Worm (Caenorhabditis elegans) whole organism, L2 larva: Measurements from ENCODE around the gene C42D4.3.

Experiments
- ceh-82 ChIP-seq: fragments of 150-350 bp; optimal IDR thresholded peaks from 2 replicates; lab custom pipeline; 2014; ENCODE audit warnings: missing biosample characterization, missing genetic modification characterization
- fos-1 ChIP-seq: fragments of 150-350 bp; optimal IDR thresholded peaks from 2 replicates; lab custom pipeline; 2014; ENCODE audit warnings: missing biosample characterization, missing genetic modification characterization
- lin-13 ChIP-seq: fragments of 150-350 bp; optimal IDR thresholded peaks from 2 replicates; lab custom pipeline; 2014; ENCODE audit warnings: missing biosample characterization, missing genetic modification reagents, missing genetic modification characterization
- lsy-2 ChIP-seq, 2 experiments: fragments of 150-350 bp in 1 of 2; sonication (generic microtip) in 1 of 2; optimal IDR thresholded peaks; 2 replicates each; lab custom pipeline; 2014 to 2017; ENCODE audit warnings: missing biosample characterization in 2 of 2, missing genetic modification characterization in 2 of 2
- zag-1 ChIP-seq: fragments of 150-350 bp; optimal IDR thresholded peaks from 2 replicates; lab custom pipeline; 2014; ENCODE audit warnings: missing biosample characterization, missing genetic modification characterization

DNA sequence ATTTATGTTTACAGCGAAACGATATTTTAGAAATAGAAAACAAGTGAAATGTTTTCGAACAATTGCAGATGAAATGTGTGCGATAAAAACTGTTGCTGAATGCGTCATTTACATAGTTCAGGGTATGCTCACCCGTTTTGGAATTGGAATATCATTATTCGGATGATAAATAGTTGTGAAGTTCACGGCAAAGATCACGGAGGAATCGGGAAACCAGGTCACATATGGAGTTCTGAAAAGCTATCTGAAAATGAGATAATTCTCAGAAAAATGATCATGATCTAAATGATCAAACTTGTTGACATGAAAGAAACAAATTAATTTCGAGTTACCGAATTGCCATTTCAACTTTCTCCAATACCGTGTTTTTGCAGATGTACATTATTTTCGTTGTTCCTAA lies 16.7 kb downstream of the C42D4.3 start, which contains the start of gene best-16:
- no peak for TF ChIP-seq zag-1
- TF ChIP-seq lsy-2 (tag; optimal IDR thresholded peaks at IDR 0.05; lab: Kevin White, UChicago): no peak
- no peak for TF ChIP-seq fos-1 (tag; lab: Kevin White, UChicago)
- TF ChIP-seq lin-13: no peak
- no peak for TF ChIP-seq ceh-82
